Worm (Caenorhabditis elegans) whole organism, late embryonic: ENCODE data around the gene unc-25.

Experiments
- C08G9.2 ChIP-seq: sonication (generic microtip); optimal IDR thresholded peaks from 2 replicates; lab custom pipeline; 2016; ENCODE audit warnings: mild to moderate bottlenecking, missing genetic modification characterization, moderate library complexity, missing compliant biosample characterization
- C38D4.7 ChIP-seq: fragments of 200-800 bp; sonication (Bioruptor generic); optimal IDR thresholded peaks from 2 replicates; lab custom pipeline; 2018; ENCODE audit warnings: mild to moderate bottlenecking, missing genetic modification characterization, moderate library complexity, missing compliant biosample characterization
- F13H6.1 ChIP-seq: sonication (generic microtip); optimal IDR thresholded peaks from 2 replicates; lab custom pipeline; 2016; ENCODE audit warnings: missing genetic modification characterization, missing compliant biosample characterization
- K02D7.2 ChIP-seq: sonication (generic microtip); optimal IDR thresholded peaks from 2 replicates; lab custom pipeline; 2017; ENCODE audit warnings: mild to moderate bottlenecking, missing genetic modification characterization, missing compliant biosample characterization
- K09A11.1 ChIP-seq: sonication (generic microtip); optimal IDR thresholded peaks from 2 replicates; lab custom pipeline; 2017; ENCODE audit warnings: antibody characterized with exemption, mild to moderate bottlenecking, missing genetic modification characterization, missing compliant biosample characterization; ENCODE audit not compliant: insufficient read depth
- ceh-2 ChIP-seq: sonication (generic microtip); optimal IDR thresholded peaks from 2 replicates; lab custom pipeline; 2016; ENCODE audit warnings: missing genotype, missing genetic modification characterization, missing compliant biosample characterization
- ceh-24 ChIP-seq: sonication (generic microtip); optimal IDR thresholded peaks from 2 replicates; lab custom pipeline; 2016; ENCODE audit warnings: mild to moderate bottlenecking, missing genetic modification characterization, missing compliant biosample characterization
- ceh-31 ChIP-seq: sonication (generic microtip); optimal IDR thresholded peaks from 2 replicates; lab custom pipeline; 2016; ENCODE audit warnings: missing genetic modification characterization, missing compliant biosample characterization
- ceh-34 ChIP-seq: sonication (generic microtip); optimal IDR thresholded peaks from 2 replicates; lab custom pipeline; 2016; ENCODE audit warnings: mild to moderate bottlenecking, missing genetic modification characterization, missing compliant biosample characterization
- ceh-48 ChIP-seq: sonication (generic microtip); optimal IDR thresholded peaks from 2 replicates; lab custom pipeline; 2016; ENCODE audit warnings: missing genetic modification characterization, inconsistent platforms, missing compliant biosample characterization
- dve-1 ChIP-seq: sonication (generic microtip); optimal IDR thresholded peaks from 2 replicates; lab custom pipeline; 2017; ENCODE audit warnings: antibody characterized with exemption, mild to moderate bottlenecking, missing genetic modification characterization, missing compliant biosample characterization
- elt-2 ChIP-seq: sonication (generic microtip); optimal IDR thresholded peaks from 2 replicates; lab custom pipeline; 2016; ENCODE audit warnings: missing genetic modification reagents, missing genetic modification characterization, missing compliant biosample characterization
- elt-4 ChIP-seq: sonication (generic microtip); optimal IDR thresholded peaks from 2 replicates; lab custom pipeline; 2016; ENCODE audit warnings: missing genetic modification characterization, missing compliant biosample characterization
- eyg-1 ChIP-seq: sonication (generic microtip); optimal IDR thresholded peaks from 2 replicates; lab custom pipeline; 2016; ENCODE audit warnings: missing genotype, missing genetic modification characterization, missing compliant biosample characterization
- fkh-6 ChIP-seq: sonication (generic microtip); optimal IDR thresholded peaks from 2 replicates; lab custom pipeline; 2016; ENCODE audit warnings: missing genetic modification characterization, missing compliant biosample characterization
- gmeb-2 ChIP-seq: sonication (generic microtip); optimal IDR thresholded peaks from 2 replicates; lab custom pipeline; 2016; ENCODE audit warnings: missing genetic modification characterization, inconsistent platforms, missing compliant biosample characterization
- hlh-13 ChIP-seq: fragments of 200-800 bp; sonication (Bioruptor generic); optimal IDR thresholded peaks from 2 replicates; lab custom pipeline; 2018; ENCODE audit warnings: mild to moderate bottlenecking, missing genetic modification characterization, missing compliant biosample characterization
- hlh-15 ChIP-seq: sonication (generic microtip); optimal IDR thresholded peaks from 2 replicates; lab custom pipeline; 2016; ENCODE audit warnings: missing genetic modification characterization, missing compliant biosample characterization
- hlh-30 ChIP-seq: sonication (generic microtip); optimal IDR thresholded peaks from 2 replicates; lab custom pipeline; 2017; ENCODE audit warnings: antibody characterized with exemption, missing genetic modification characterization, missing compliant biosample characterization; ENCODE audit not compliant: insufficient read depth
- lin-11 ChIP-seq: fragments of 200-800 bp; sonication (Bioruptor generic); optimal IDR thresholded peaks from 2 replicates; lab custom pipeline; 2018; ENCODE audit warnings: mild to moderate bottlenecking, missing genetic modification characterization, missing compliant biosample characterization
- mec-3 ChIP-seq: sonication (generic microtip); optimal IDR thresholded peaks from 2 replicates; lab custom pipeline; 2016; ENCODE audit warnings: borderline replicate concordance, missing genetic modification characterization, missing compliant biosample characterization
- nfya-1 ChIP-seq: sonication (generic microtip); optimal IDR thresholded peaks from 2 replicates; lab custom pipeline; 2017; ENCODE audit warnings: missing genetic modification characterization, mild to moderate bottlenecking, missing compliant biosample characterization, antibody characterized with exemption, moderate library complexity
- nhr-232 ChIP-seq: sonication (generic microtip); optimal IDR thresholded peaks from 2 replicates; lab custom pipeline; 2016; ENCODE audit warnings: missing genetic modification characterization, missing compliant biosample characterization
- odd-2 ChIP-seq: sonication (generic microtip); optimal IDR thresholded peaks from 2 replicates; lab custom pipeline; 2017; ENCODE audit warnings: antibody characterized with exemption, mild to moderate bottlenecking, missing genetic modification characterization, missing compliant biosample characterization
- pax-1 ChIP-seq: fragments of 150-350 bp; optimal IDR thresholded peaks from 2 replicates; lab custom pipeline; 2014; ENCODE audit warnings: missing biosample characterization, missing genetic modification characterization
- pha-2 ChIP-seq: sonication (generic microtip); optimal IDR thresholded peaks from 2 replicates; lab custom pipeline; 2017; ENCODE audit warnings: mild to moderate bottlenecking, missing genetic modification characterization, missing compliant biosample characterization
- pha-4 ChIP-seq: fragments of 150-350 bp; optimal IDR thresholded peaks from 2 replicates; lab custom pipeline; 2018; ENCODE audit warnings: missing biosample characterization, missing genetic modification reagents, missing genetic modification characterization
- ref-2 ChIP-seq: sonication (generic microtip); optimal IDR thresholded peaks from 2 replicates; lab custom pipeline; 2016; ENCODE audit warnings: missing genetic modification characterization, missing compliant biosample characterization
- rnt-1 ChIP-seq: sonication (generic microtip); optimal IDR thresholded peaks from 2 replicates; lab custom pipeline; 2016; ENCODE audit warnings: missing genetic modification characterization, missing compliant biosample characterization
- sdc-2 ChIP-seq: sonication (generic microtip); optimal IDR thresholded peaks from 2 replicates; lab custom pipeline; 2016; ENCODE audit warnings: missing genotype, missing genetic modification characterization, missing compliant biosample characterization
- sox-4 ChIP-seq: sonication (generic microtip); optimal IDR thresholded peaks from 2 replicates; lab custom pipeline; 2017; ENCODE audit warnings: mild to moderate bottlenecking, missing genetic modification characterization, inconsistent platforms, missing compliant biosample characterization
- tbx-2 ChIP-seq: sonication (generic microtip); optimal IDR thresholded peaks from 2 replicates; lab custom pipeline; 2016; ENCODE audit warnings: missing genetic modification characterization, missing compliant biosample characterization
- tbx-7 ChIP-seq: sonication (generic microtip); optimal IDR thresholded peaks from 2 replicates; lab custom pipeline; 2016; ENCODE audit warnings: missing genotype, missing genetic modification characterization, missing compliant biosample characterization
- ttx-3 ChIP-seq: sonication (generic microtip); optimal IDR thresholded peaks from 2 replicates; lab custom pipeline; 2016; ENCODE audit warnings: missing genetic modification reagents, missing genetic modification characterization, missing compliant biosample characterization
- unc-3 ChIP-seq, 2 experiments: fragments of 200-800 bp in 1 of 2; sonication (Bioruptor generic) in 1 of 2; sonication (generic microtip) in 1 of 2; conservative IDR thresholded peaks in 1 of 2; optimal IDR thresholded peaks in 1 of 2; 2 replicates each; pipeline versions ENCODE4 v1.3.6 to Lab custom; 2016 to 2022; ENCODE audit warnings: missing compliant biosample characterization in 2 of 2, missing genetic modification characterization in 2 of 2, missing genetic modification reagents in 1 of 2
- unc-42 ChIP-seq: sonication (generic microtip); optimal IDR thresholded peaks from 2 replicates; lab custom pipeline; 2016; ENCODE audit warnings: missing genotype, missing genetic modification characterization, missing compliant biosample characterization
- unc-55 ChIP-seq: sonication (generic microtip); optimal IDR thresholded peaks from 2 replicates; lab custom pipeline; 2017; ENCODE audit warnings: missing biosample characterization, missing genetic modification reagents, missing genetic modification characterization
- ztf-16 ChIP-seq: sonication (generic microtip); optimal IDR thresholded peaks from 2 replicates; lab custom pipeline; 2017; ENCODE audit warnings: missing genetic modification characterization, missing compliant biosample characterization

The unc-25 gene

ce11 chrIII:12978473-12979174 is 36.2 kb downstream of the unc-25 start, which contains the start of the genes ubq-2 and frg-1:
Gene ubq-2, minus strand, starts transcription at chrIII:12978523.
Gene frg-1, plus strand, starts transcription at chrIII:12979162.
- no peak for TF ChIP-seq ztf-16 (tag; lab: Kevin White, UChicago)
- TF ChIP-seq tbx-2, result peak; percentile 6
- peak; percentile 56 for TF ChIP-seq ceh-48 (tag; lab: Kevin White, UChicago)
- TF ChIP-seq elt-2 (tag; lab: Kevin White, UChicago), result peak; percentile 17
- no peak for TF ChIP-seq fkh-6 (tag; lab: Kevin White, UChicago)
- peak; percentile 92 for TF ChIP-seq nfya-1 (tag; lab: Kevin White, UChicago)
- TF ChIP-seq mec-3 (tag; lab: Kevin White, UChicago), result no peak
- TF ChIP-seq dve-1, result peak; percentile 2
- no peak for TF ChIP-seq unc-42
- TF ChIP-seq ceh-31 (tag; lab: Kevin White, UChicago), result peak; percentile 29
- TF ChIP-seq odd-2, result no peak
- TF ChIP-seq ceh-34 (tag; lab: Kevin White, UChicago), result peak; percentile 0

- TF ChIP-seq C08G9.2 (tag; lab: Kevin White, UChicago) (no peak), C38D4.7 (GFP tag; lab: Kevin White, UChicago) (no peak), F13H6.1 (tag; lab: Kevin White, UChicago) (no peak), ceh-24 (no peak), unc-55 (GFP tag; lab: Kevin White, UChicago) (no peak), elt-4 (no peak), sox-4 (tag; lab: Kevin White, UChicago) (no peak), hlh-30 (tag; lab: Kevin White, UChicago) (no peak), ref-2 (tag; lab: Kevin White, UChicago) (no peak), hlh-13 (GFP tag; lab: Kevin White, UChicago) (no peak), K02D7.2 (tag; lab: Kevin White, UChicago) (no peak), ceh-34 (tag; lab: Kevin White, UChicago) (no peak), nhr-232 (tag; lab: Kevin White, UChicago) (no peak), ztf-16 (tag; lab: Kevin White, UChicago) (no peak), unc-3 (GFP tag; conservative IDR thresholded peaks at IDR 0.05; lab: Robert Waterston, UW) (no peak), unc-3 (tag; optimal IDR thresholded peaks at IDR 0.05; lab: Kevin White, UChicago) (no peak), pax-1 (no peak), rnt-1 (tag; lab: Kevin White, UChicago) (no peak), odd-2 (no peak), lin-11 (tag; lab: Kevin White, UChicago) (no peak), ttx-3 (tag; lab: Kevin White, UChicago) (no peak)
These were observed 38.3 kb downstream of the unc-25 start, which contains the start of gene ZK1010.4 for ce11 chrIII:12980770-12981169. Gene ZK1010.4, plus strand, starts transcription at chrIII:12981070.

ce11 chrIII:12987418-12987817 is 45.0 kb downstream of the unc-25 start, which contains the start of gene ZK1010.5:
Gene ZK1010.5, minus strand, starts transcription at chrIII:12987518.
- no peak for TF ChIP-seq K09A11.1 (tag; lab: Kevin White, UChicago)
- TF ChIP-seq ceh-24, result no peak
- no peak for TF ChIP-seq dve-1
- TF ChIP-seq odd-2, result no peak
- TF ChIP-seq tbx-7 (tag; lab: Kevin White, UChicago), result no peak
- no peak for TF ChIP-seq C08G9.2 (tag; lab: Kevin White, UChicago)
- no peak for TF ChIP-seq hlh-13 (GFP tag; lab: Kevin White, UChicago)
- no peak for TF ChIP-seq gmeb-2 (tag; lab: Kevin White, UChicago)
- TF ChIP-seq pha-4 (tag; lab: Kevin White, UChicago), result no peak
- TF ChIP-seq sdc-2 (tag; lab: Kevin White, UChicago), result no peak
- TF ChIP-seq eyg-1 (tag; lab: Kevin White, UChicago), result no peak
- TF ChIP-seq ceh-2 (tag; lab: Kevin White, UChicago), result no peak
- TF ChIP-seq hlh-15 (tag; lab: Kevin White, UChicago), result no peak
- no peak for TF ChIP-seq pha-2 (tag; lab: Kevin White, UChicago)
- TF ChIP-seq mec-3 (tag; lab: Kevin White, UChicago), result no peak
